ENCODE assay signal across 1 fruit fly cellular context in genomic region chr2L:5730432-5730831, dm6.
A peak's percentile ranks its signal among the peaks of the same experiment; 100 is the strongest.
TF ChIP-seq lines count a peak whose summit lies in the region.

No protein-coding gene starts in this region.

TF ChIP-seq in whole organism, embryonic, 481 proteins besides CTCF, POLR2A, EP300 and RAD21 (continued from another document):
- TF ChIP-seq CG31441 (GFP tag; IDR thresholded peaks at IDR 0.05; lab: Robert Waterston, UW) (peak; percentile 55; the same call in 1 of the 2 replicates), Fer3 (tag; optimal IDR thresholded peaks at IDR 0.05; lab: Kevin White, UChicago) (no peak), disco-r (GFP tag; optimal IDR thresholded peaks at IDR 0.05; lab: Kevin White, UChicago) (no peak), Dp (GFP tag; optimal IDR thresholded peaks at IDR 0.05; lab: Kevin White, UChicago) (no peak), CG7745 (tag; optimal IDR thresholded peaks at IDR 0.05; lab: Kevin White, UChicago) (no peak), CG11695 (GFP tag; IDR thresholded peaks at IDR 0.05; lab: Robert Waterston, UW) (no peak), CG14710 (tag; optimal IDR thresholded peaks at IDR 0.05; lab: Kevin White, UChicago) (peak; percentile 21), CG7963 (GFP tag; IDR thresholded peaks at IDR 0.05; lab: Robert Waterston, UW; ENCODE audit: partially characterized antibody) (no peak), dysf (GFP tag; IDR thresholded peaks at IDR 0.05; lab: Robert Waterston, UW) (no peak), sd (tag; optimal IDR thresholded peaks at IDR 0.05; lab: Kevin White, UChicago) (no peak), CG2875 (GFP tag; optimal IDR thresholded peaks at IDR 0.05; lab: Kevin White, UChicago) (no peak), CG1529 (GFP tag; optimal IDR thresholded peaks at IDR 0.05; lab: Kevin White, UChicago) (no peak), Six4 (GFP tag; optimal IDR thresholded peaks at IDR 0.05; lab: Kevin White, UChicago) (no peak), CG11504 (tag; optimal IDR thresholded peaks at IDR 0.05; lab: Kevin White, UChicago) (peak; percentile 34), CG4424 (GFP tag; optimal IDR thresholded peaks at IDR 0.05; lab: Kevin White, UChicago) (peak; percentile 16), nmo (GFP tag; optimal IDR thresholded peaks at IDR 0.05; lab: Kevin White, UChicago) (peak; percentile 3), tio (GFP tag; optimal IDR thresholded peaks at IDR 0.05; lab: Kevin White, UChicago) (no peak), CG17186 (GFP tag; optimal IDR thresholded peaks at IDR 0.05; lab: Kevin White, UChicago) (no peak), fu2 (GFP tag; optimal IDR thresholded peaks at IDR 0.05; lab: Kevin White, UChicago) (no peak), fd96Cb (tag; optimal IDR thresholded peaks at IDR 0.05; lab: Kevin White, UChicago) (peak; percentile 13), sens (GFP tag; lab: Kevin White, UChicago) (peak; percentile 62), CG13296 (GFP tag; optimal IDR thresholded peaks at IDR 0.05; lab: Kevin White, UChicago) (no peak), CkIIα-i1 (GFP tag; IDR thresholded peaks at IDR 0.05; lab: Robert Waterston, UW) (no peak), Neu2 (GFP tag; optimal IDR thresholded peaks at IDR 0.05; lab: Kevin White, UChicago; ENCODE audit: borderline replicate concordance) (no peak), CG8944 (GFP tag; optimal IDR thresholded peaks at IDR 0.05; lab: Kevin White, UChicago) (no peak), CG13624 (GFP tag; optimal IDR thresholded peaks at IDR 0.05; lab: Kevin White, UChicago) (no peak), CG42726 (GFP tag; IDR thresholded peaks at IDR 0.05; lab: Robert Waterston, UW; ENCODE audit: partially characterized antibody) (no peak), Pdp1 (GFP tag; optimal IDR thresholded peaks at IDR 0.05; lab: Kevin White, UChicago) (no peak), CG10209 (GFP tag; optimal IDR thresholded peaks at IDR 0.05; lab: Kevin White, UChicago) (no peak), Ets65A (GFP tag; lab: Kevin White, UChicago) (peak; percentile 6), her (GFP tag; optimal IDR thresholded peaks at IDR 0.05; lab: Kevin White, UChicago) (no peak), CG10431 (GFP tag; optimal IDR thresholded peaks at IDR 0.05; lab: Kevin White, UChicago) (no peak), caup (GFP tag; optimal IDR thresholded peaks at IDR 0.05; lab: Kevin White, UChicago; ENCODE audit: severe bottlenecking) (no peak), rib (GFP tag; IDR thresholded peaks at IDR 0.05; lab: Robert Waterston, UW) (no peak), crc (GFP tag; optimal IDR thresholded peaks at IDR 0.05; lab: Kevin White, UChicago) (no peak), ab (GFP tag; optimal IDR thresholded peaks at IDR 0.05; lab: Kevin White, UChicago) (no peak), C15 (GFP tag; IDR thresholded peaks at IDR 0.05; lab: Robert Waterston, UW) (no peak), Trl (optimal IDR thresholded peaks at IDR 0.05; lab: Kevin White, UChicago) (no peak), Trl (GFP tag; optimal IDR thresholded peaks at IDR 0.05; lab: Kevin White, UChicago) (no peak), bsh (GFP tag; optimal IDR thresholded peaks at IDR 0.05; lab: Kevin White, UChicago) (no peak), Mad (GFP tag; optimal IDR thresholded peaks at IDR 0.05; lab: Kevin White, UChicago) (no peak), Sox100B (GFP tag; optimal IDR thresholded peaks at IDR 0.05; lab: Kevin White, UChicago) (peak; percentile 34), dati (GFP tag; IDR thresholded peaks at IDR 0.05; lab: Robert Waterston, UW) (no peak), CG17912 (GFP tag; optimal IDR thresholded peaks at IDR 0.05; lab: Kevin White, UChicago) (no peak), CG18262 (tag; optimal IDR thresholded peaks at IDR 0.05; lab: Kevin White, UChicago) (peak; percentile 64), chn (GFP tag; optimal IDR thresholded peaks at IDR 0.05; lab: Kevin White, UChicago) (no peak), Sox102F (GFP tag; optimal IDR thresholded peaks at IDR 0.05; lab: Kevin White, UChicago) (peak; percentile 19), Doc2 (GFP tag; IDR thresholded peaks at IDR 0.05; lab: Robert Waterston, UW) (no peak), CG43689 (GFP tag; IDR thresholded peaks at IDR 0.05; lab: Robert Waterston, UW) (no peak), CG3281 (GFP tag; optimal IDR thresholded peaks at IDR 0.05; lab: Kevin White, UChicago) (no peak), corto (GFP tag; optimal IDR thresholded peaks at IDR 0.05; lab: Kevin White, UChicago) (no peak), Oli (tag; optimal IDR thresholded peaks at IDR 0.05; lab: Kevin White, UChicago) (no peak), CG14441 (GFP tag; IDR thresholded peaks at IDR 0.05; lab: Robert Waterston, UW) (no peak), CG31224 (GFP tag; IDR thresholded peaks at IDR 0.05; lab: Robert Waterston, UW) (no peak), Hmx (GFP tag; optimal IDR thresholded peaks at IDR 0.05; lab: Kevin White, UChicago) (no peak), Ssrp (tag; optimal IDR thresholded peaks at IDR 0.05; lab: Kevin White, UChicago) (no peak), CG8359 (GFP tag; optimal IDR thresholded peaks at IDR 0.05; lab: Kevin White, UChicago; ENCODE audit: borderline replicate concordance) (no peak), exex (tag; optimal IDR thresholded peaks at IDR 0.05; lab: Kevin White, UChicago) (no peak), CG4854 (GFP tag; optimal IDR thresholded peaks at IDR 0.05; lab: Kevin White, UChicago) (no peak), HLH3B (GFP tag; IDR thresholded peaks at IDR 0.05; lab: Robert Waterston, UW) (no peak), CG12071 (GFP tag; optimal IDR thresholded peaks at IDR 0.05; lab: Kevin White, UChicago) (no peak), CG12659 (GFP tag; optimal IDR thresholded peaks at IDR 0.05; lab: Kevin White, UChicago) (no peak), CG1233 (GFP tag; optimal IDR thresholded peaks at IDR 0.05; lab: Kevin White, UChicago) (no peak), Sry-β (GFP tag; optimal IDR thresholded peaks at IDR 0.05; lab: Kevin White, UChicago) (no peak), grau (tag; optimal IDR thresholded peaks at IDR 0.05; lab: Kevin White, UChicago) (no peak), peb (GFP tag; IDR thresholded peaks at IDR 0.05; lab: Robert Waterston, UW) (no peak), pros (GFP tag; optimal IDR thresholded peaks at IDR 0.05; lab: Kevin White, UChicago) (no peak), CG5245 (GFP tag; optimal IDR thresholded peaks at IDR 0.05; lab: Kevin White, UChicago) (no peak), Abd-B (GFP tag; optimal IDR thresholded peaks at IDR 0.05; lab: Kevin White, UChicago) (no peak), phol (tag; optimal IDR thresholded peaks at IDR 0.05; lab: Kevin White, UChicago) (peak; percentile 33), E2f2 (GFP tag; IDR thresholded peaks at IDR 0.05; lab: Robert Waterston, UW) (no peak), lola (GFP tag; optimal IDR thresholded peaks at IDR 0.05; lab: Kevin White, UChicago) (no peak), CG8388 (GFP tag; optimal IDR thresholded peaks at IDR 0.05; lab: Kevin White, UChicago) (peak; percentile 23), Xrp1 (GFP tag; IDR thresholded peaks at IDR 0.05; lab: Robert Waterston, UW) (peak; percentile 8; the same call in 1 of the 2 replicates), Camta (GFP tag; optimal IDR thresholded peaks at IDR 0.05; lab: Kevin White, UChicago) (no peak), Dek (tag; optimal IDR thresholded peaks at IDR 0.05; lab: Kevin White, UChicago) (no peak), CoRest (tag; optimal IDR thresholded peaks at IDR 0.05; lab: Kevin White, UChicago) (no peak), CG4820 (GFP tag; optimal IDR thresholded peaks at IDR 0.05; lab: Kevin White, UChicago) (no peak), CG7372 (GFP tag; IDR thresholded peaks at IDR 0.05; lab: Robert Waterston, UW) (no peak), maf-S (GFP tag; optimal IDR thresholded peaks at IDR 0.05; lab: Kevin White, UChicago) (no peak), CG3726 (GFP tag; IDR thresholded peaks at IDR 0.05; lab: Robert Waterston, UW) (no peak), wor (GFP tag; IDR thresholded peaks at IDR 0.05; lab: Robert Waterston, UW) (no peak), Ada2b (GFP tag; IDR thresholded peaks at IDR 0.05; lab: Robert Waterston, UW) (no peak), ssp (GFP tag; IDR thresholded peaks at IDR 0.05; lab: Robert Waterston, UW) (no peak), ranshi (GFP tag; IDR thresholded peaks at IDR 0.05; lab: Robert Waterston, UW) (no peak)
